Worm (Caenorhabditis elegans): ENCODE data around the gene glb-11.

ce11 chrIII:3970395-3970794 is 21.6 kb downstream of the glb-11 start:
- TF ChIP-seq ztf-4 (tag; optimal IDR thresholded peaks at IDR 0.05): no peak
- no peak for TF ChIP-seq nhr-237 (tag; optimal IDR thresholded peaks at IDR 0.05)
- no peak for TF ChIP-seq nhr-10 (tag; optimal IDR thresholded peaks at IDR 0.05)
- no peak for TF ChIP-seq ZK546.5 (tag; optimal IDR thresholded peaks at IDR 0.05)
- no peak for TF ChIP-seq ama-1 (optimal IDR thresholded peaks at IDR 0.05)
- no peak for TF ChIP-seq alr-1 (tag; optimal IDR thresholded peaks at IDR 0.05)
- TF ChIP-seq unc-62 (GFP tag; optimal IDR thresholded peaks at IDR 0.05): no peak
- TF ChIP-seq R02D3.7 (tag; optimal IDR thresholded peaks at IDR 0.05): no peak
- no peak for TF ChIP-seq nhr-12 (tag; optimal IDR thresholded peaks at IDR 0.05)
- no peak for TF ChIP-seq mbf-1 (tag; optimal IDR thresholded peaks at IDR 0.05)
